Worm (Caenorhabditis elegans) whole organism, late embryonic: ENCODE data around the gene clec-227.

Experiments
- C38D4.7 ChIP-seq: fragments of 200-800 bp; sonication (Bioruptor generic); optimal IDR thresholded peaks from 2 replicates; lab custom pipeline; 2018; ENCODE audit warnings: mild to moderate bottlenecking, missing genetic modification characterization, moderate library complexity, missing compliant biosample characterization
- F13H6.1 ChIP-seq: sonication (generic microtip); optimal IDR thresholded peaks from 2 replicates; lab custom pipeline; 2016; ENCODE audit warnings: missing genetic modification characterization, missing compliant biosample characterization
- K02D7.2 ChIP-seq: sonication (generic microtip); optimal IDR thresholded peaks from 2 replicates; lab custom pipeline; 2017; ENCODE audit warnings: mild to moderate bottlenecking, missing genetic modification characterization, missing compliant biosample characterization
- ceh-14 ChIP-seq: sonication (generic microtip); optimal IDR thresholded peaks from 2 replicates; lab custom pipeline; 2016; ENCODE audit warnings: missing genotype, missing genetic modification characterization, missing compliant biosample characterization
- ceh-18 ChIP-seq: sonication (generic microtip); optimal IDR thresholded peaks from 2 replicates; lab custom pipeline; 2016; ENCODE audit warnings: missing genetic modification characterization, missing compliant biosample characterization
- ceh-22 ChIP-seq: sonication (generic microtip); optimal IDR thresholded peaks from 2 replicates; lab custom pipeline; 2017; ENCODE audit warnings: missing biosample characterization, missing genetic modification characterization
- ceh-30 ChIP-seq: fragments of 150-350 bp; optimal IDR thresholded peaks from 2 replicates; lab custom pipeline; 2014; ENCODE audit warnings: missing biosample characterization, missing genetic modification characterization
- ceh-31 ChIP-seq: sonication (generic microtip); optimal IDR thresholded peaks from 2 replicates; lab custom pipeline; 2016; ENCODE audit warnings: missing genetic modification characterization, missing compliant biosample characterization
- ceh-34 ChIP-seq: sonication (generic microtip); optimal IDR thresholded peaks from 2 replicates; lab custom pipeline; 2016; ENCODE audit warnings: mild to moderate bottlenecking, missing genetic modification characterization, missing compliant biosample characterization
- ceh-45 ChIP-seq: fragments of 200-800 bp; sonication (Bioruptor generic); IDR thresholded peaks from 2 replicates; pipeline ENCODE4 v1.3.6; 2022; ENCODE audit warnings: missing genetic modification reagents, missing genetic modification characterization, missing compliant biosample characterization
- ceh-6 ChIP-seq: fragments of 200-800 bp; sonication (Bioruptor generic); optimal IDR thresholded peaks from 2 replicates; lab custom pipeline; 2018; ENCODE audit warnings: mild to moderate bottlenecking, missing genetic modification characterization, missing compliant biosample characterization
- ceh-9 ChIP-seq: sonication (generic microtip); optimal IDR thresholded peaks from 2 replicates; lab custom pipeline; 2016; ENCODE audit warnings: mild to moderate bottlenecking, missing genetic modification characterization, inconsistent platforms, missing compliant biosample characterization
- che-1 ChIP-seq: sonication (generic microtip); optimal IDR thresholded peaks from 2 replicates; lab custom pipeline; 2016; ENCODE audit warnings: mild to moderate bottlenecking, missing genetic modification characterization, missing compliant biosample characterization
- dmd-4 ChIP-seq: sonication (generic microtip); optimal IDR thresholded peaks from 2 replicates; lab custom pipeline; 2016; ENCODE audit warnings: borderline replicate concordance, missing genetic modification characterization, missing compliant biosample characterization
- dve-1 ChIP-seq: sonication (generic microtip); optimal IDR thresholded peaks from 2 replicates; lab custom pipeline; 2017; ENCODE audit warnings: antibody characterized with exemption, mild to moderate bottlenecking, missing genetic modification characterization, missing compliant biosample characterization
- elt-2 ChIP-seq: sonication (generic microtip); optimal IDR thresholded peaks from 2 replicates; lab custom pipeline; 2016; ENCODE audit warnings: missing genetic modification reagents, missing genetic modification characterization, missing compliant biosample characterization
- fax-1 ChIP-seq: sonication (generic microtip); optimal IDR thresholded peaks from 2 replicates; lab custom pipeline; 2016; ENCODE audit warnings: missing genotype, missing genetic modification characterization, missing compliant biosample characterization
- fkh-6 ChIP-seq: sonication (generic microtip); optimal IDR thresholded peaks from 2 replicates; lab custom pipeline; 2016; ENCODE audit warnings: missing genetic modification characterization, missing compliant biosample characterization
- hlh-13 ChIP-seq: fragments of 200-800 bp; sonication (Bioruptor generic); optimal IDR thresholded peaks from 2 replicates; lab custom pipeline; 2018; ENCODE audit warnings: mild to moderate bottlenecking, missing genetic modification characterization, missing compliant biosample characterization
- hlh-15 ChIP-seq: sonication (generic microtip); optimal IDR thresholded peaks from 2 replicates; lab custom pipeline; 2016; ENCODE audit warnings: missing genetic modification characterization, missing compliant biosample characterization
- lim-6 ChIP-seq: sonication (generic microtip); optimal IDR thresholded peaks from 2 replicates; lab custom pipeline; 2016; ENCODE audit warnings: missing genetic modification characterization, missing compliant biosample characterization
- madf-2 ChIP-seq: sonication (generic microtip); optimal IDR thresholded peaks from 2 replicates; lab custom pipeline; 2017; ENCODE audit warnings: missing genetic modification characterization, missing compliant biosample characterization
- nfya-1 ChIP-seq: sonication (generic microtip); optimal IDR thresholded peaks from 2 replicates; lab custom pipeline; 2017; ENCODE audit warnings: missing genetic modification characterization, mild to moderate bottlenecking, missing compliant biosample characterization, antibody characterized with exemption, moderate library complexity
- nhr-11 ChIP-seq: fragments of 150-350 bp; optimal IDR thresholded peaks from 2 replicates; lab custom pipeline; 2014; ENCODE audit warnings: missing biosample characterization, missing genetic modification characterization
- nhr-232 ChIP-seq: sonication (generic microtip); optimal IDR thresholded peaks from 2 replicates; lab custom pipeline; 2016; ENCODE audit warnings: missing genetic modification characterization, missing compliant biosample characterization
- npax-4 ChIP-seq: sonication (generic microtip); optimal IDR thresholded peaks from 2 replicates; lab custom pipeline; 2016; ENCODE audit warnings: missing genetic modification characterization, missing compliant biosample characterization
- odd-2 ChIP-seq: sonication (generic microtip); optimal IDR thresholded peaks from 2 replicates; lab custom pipeline; 2017; ENCODE audit warnings: antibody characterized with exemption, mild to moderate bottlenecking, missing genetic modification characterization, missing compliant biosample characterization
- pat-9 ChIP-seq: fragments of 200-800 bp; sonication (Bioruptor generic); optimal IDR thresholded peaks from 2 replicates; lab custom pipeline; 2018; ENCODE audit warnings: mild to moderate bottlenecking, missing genetic modification characterization, moderate library complexity, missing compliant biosample characterization
- pax-1 ChIP-seq: fragments of 150-350 bp; optimal IDR thresholded peaks from 2 replicates; lab custom pipeline; 2014; ENCODE audit warnings: missing biosample characterization, missing genetic modification characterization
- pha-2 ChIP-seq: sonication (generic microtip); optimal IDR thresholded peaks from 2 replicates; lab custom pipeline; 2017; ENCODE audit warnings: mild to moderate bottlenecking, missing genetic modification characterization, missing compliant biosample characterization
- pros-1 ChIP-seq: fragments of 150-350 bp; optimal IDR thresholded peaks from 2 replicates; lab custom pipeline; 2014; ENCODE audit warnings: missing biosample characterization, missing genetic modification reagents, missing genetic modification characterization
- sox-2 ChIP-seq: fragments of 200-800 bp; sonication (Bioruptor generic); IDR thresholded peaks from 2 replicates; pipeline ENCODE4 v1.3.6; 2022; ENCODE audit warnings: missing genetic modification reagents, missing genetic modification characterization, missing compliant biosample characterization
- syd-9 ChIP-seq: sonication (generic microtip); optimal IDR thresholded peaks from 2 replicates; lab custom pipeline; 2016; ENCODE audit warnings: mild to moderate bottlenecking, missing genetic modification characterization, moderate library complexity, missing compliant biosample characterization
- tbx-2 ChIP-seq: sonication (generic microtip); optimal IDR thresholded peaks from 2 replicates; lab custom pipeline; 2016; ENCODE audit warnings: missing genetic modification characterization, missing compliant biosample characterization
- tbx-7 ChIP-seq: sonication (generic microtip); optimal IDR thresholded peaks from 2 replicates; lab custom pipeline; 2016; ENCODE audit warnings: missing genotype, missing genetic modification characterization, missing compliant biosample characterization
- unc-3 ChIP-seq, 2 experiments: fragments of 200-800 bp in 1 of 2; sonication (Bioruptor generic) in 1 of 2; sonication (generic microtip) in 1 of 2; conservative IDR thresholded peaks in 1 of 2; optimal IDR thresholded peaks in 1 of 2; 2 replicates each; pipeline versions ENCODE4 v1.3.6 to Lab custom; 2016 to 2022; ENCODE audit warnings: missing compliant biosample characterization in 2 of 2, missing genetic modification characterization in 2 of 2, missing genetic modification reagents in 1 of 2
- unc-42 ChIP-seq: sonication (generic microtip); optimal IDR thresholded peaks from 2 replicates; lab custom pipeline; 2016; ENCODE audit warnings: missing genotype, missing genetic modification characterization, missing compliant biosample characterization
- unc-55 ChIP-seq: sonication (generic microtip); optimal IDR thresholded peaks from 2 replicates; lab custom pipeline; 2017; ENCODE audit warnings: missing biosample characterization, missing genetic modification reagents, missing genetic modification characterization
- zip-5 ChIP-seq: sonication (generic microtip); optimal IDR thresholded peaks from 2 replicates; lab custom pipeline; 2016; ENCODE audit warnings: missing genetic modification characterization, missing compliant biosample characterization

Gene clec-227

ce11 chrV:14478979-14479378, 6.7 kb downstream of the clec-227 start, which contains the start of gene clec-55:
clec-55 (plus strand) TSS chrV:14479279.
- no peak for TF ChIP-seq K02D7.2
- no peak for TF ChIP-seq sox-2 (GFP tag; lab: Robert Waterston, UW)
- no peak for TF ChIP-seq ceh-22 (tag; lab: Kevin White, UChicago)
- no peak for TF ChIP-seq ceh-30
- no peak for TF ChIP-seq odd-2 (tag; lab: Kevin White, UChicago)
- no peak for TF ChIP-seq fax-1
- TF ChIP-seq madf-2 (tag; lab: Kevin White, UChicago): no peak
- TF ChIP-seq unc-55: no peak
- TF ChIP-seq elt-2 (tag; lab: Kevin White, UChicago): no peak
- no peak for TF ChIP-seq ceh-14 (tag; lab: Kevin White, UChicago)
- no peak for TF ChIP-seq nhr-11 (tag; lab: Kevin White, UChicago)
- no peak for TF ChIP-seq ceh-34
- TF ChIP-seq syd-9: no peak
- no peak for TF ChIP-seq F13H6.1 (tag; lab: Kevin White, UChicago)
- no peak for TF ChIP-seq C38D4.7 (GFP tag; lab: Kevin White, UChicago)
- TF ChIP-seq ceh-31 (tag; lab: Kevin White, UChicago): no peak
- no peak for TF ChIP-seq ceh-45

- no peak for TF ChIP-seq elt-2 (tag; lab: Kevin White, UChicago)
- no peak for TF ChIP-seq sox-2 (GFP tag; lab: Robert Waterston, UW)
- no peak for TF ChIP-seq ceh-34
- TF ChIP-seq hlh-15 (tag; lab: Kevin White, UChicago): no peak
- TF ChIP-seq fkh-6 (tag; lab: Kevin White, UChicago): no peak
- TF ChIP-seq ceh-18 (tag; lab: Kevin White, UChicago): no peak
- no peak for TF ChIP-seq dve-1
- TF ChIP-seq ceh-6: no peak
- TF ChIP-seq K02D7.2: no peak
- no peak for TF ChIP-seq che-1 (tag; lab: Kevin White, UChicago)
- TF ChIP-seq unc-3 (GFP tag; conservative IDR thresholded peaks at IDR 0.05; lab: Robert Waterston, UW): no peak
- TF ChIP-seq unc-3 (tag; optimal IDR thresholded peaks at IDR 0.05; lab: Kevin White, UChicago): no peak
- no peak for TF ChIP-seq dmd-4 (tag; lab: Kevin White, UChicago)
- TF ChIP-seq nhr-232 (tag; lab: Kevin White, UChicago): no peak
- TF ChIP-seq pax-1 (tag; lab: Kevin White, UChicago): no peak
- TF ChIP-seq zip-5: no peak
- TF ChIP-seq ceh-9: no peak
- TF ChIP-seq lim-6 (tag; lab: Kevin White, UChicago): no peak
- TF ChIP-seq madf-2 (tag; lab: Kevin White, UChicago): no peak
Observed at ce11 chrV:14480533-14480932, 8.2 kb downstream of the clec-227 start.

ce11 chrV:14481401-14481800, 9.1 kb downstream of the clec-227 start, which contains the start of gene R02D5.7:
R02D5.7 (minus strand) TSS chrV:14481501.
- TF ChIP-seq ceh-22 (tag; lab: Kevin White, UChicago) (no peak), tbx-7 (tag; lab: Kevin White, UChicago) (no peak), npax-4 (tag; lab: Kevin White, UChicago) (no peak), hlh-13 (GFP tag; lab: Kevin White, UChicago) (no peak), syd-9 (no peak), pros-1 (tag; lab: Kevin White, UChicago) (no peak), nfya-1 (tag; lab: Kevin White, UChicago) (no peak), lim-6 (tag; lab: Kevin White, UChicago) (no peak), madf-2 (tag; lab: Kevin White, UChicago) (no peak), unc-42 (tag; lab: Kevin White, UChicago) (no peak), K02D7.2 (no peak)

- no peak for TF ChIP-seq ceh-22 (tag; lab: Kevin White, UChicago)
- no peak for TF ChIP-seq ceh-18 (tag; lab: Kevin White, UChicago)
- no peak for TF ChIP-seq tbx-2
- no peak for TF ChIP-seq unc-42 (tag; lab: Kevin White, UChicago)
- no peak for TF ChIP-seq tbx-7 (tag; lab: Kevin White, UChicago)
- no peak for TF ChIP-seq pha-2 (tag; lab: Kevin White, UChicago)
- no peak for TF ChIP-seq pat-9 (tag; lab: Kevin White, UChicago)
Observed at ce11 chrV:14481987-14482386, 9.7 kb downstream of the clec-227 start, which contains the start of gene R02D5.10. R02D5.10 (plus strand) TSS chrV:14482287.
